Fruit fly (Drosophila melanogaster) whole organism, embryonic: ENCODE data around the gene Nadsyn.

Experiments used
- Atf3 ChIP-seq: fragments of 200-800 bp; sonication (Bioruptor generic); optimal IDR thresholded peaks from 3 replicates; lab custom pipeline; 2016; ENCODE audit warnings: missing biosample characterization, missing genetic modification characterization
- Awh ChIP-seq: fragments of 200-800 bp; sonication (Bioruptor generic); IDR thresholded peaks from 2 replicates; pipeline ENCODE4, ENCODE4 v1.3.6; 2022; ENCODE audit warnings: missing biosample characterization, missing genetic modification characterization
- C15 ChIP-seq: fragments of 200-800 bp; sonication (Bioruptor generic); IDR thresholded peaks from 3 replicates; pipeline ENCODE4 v1.3.6; 2022; ENCODE audit warnings: missing biosample characterization, missing genetic modification characterization
- CG10147 ChIP-seq: fragments of 200-800 bp; sonication (Bioruptor generic); optimal IDR thresholded peaks from 2 replicates; lab custom pipeline; 2019; ENCODE audit warnings: missing biosample characterization, mild to moderate bottlenecking, missing genetic modification characterization, moderate library complexity
- CG10274 ChIP-seq: fragments of 200-800 bp; sonication (Bioruptor generic); optimal IDR thresholded peaks from 3 replicates; lab custom pipeline; 2017; ENCODE audit warnings: missing biosample characterization, mild to moderate bottlenecking, missing genetic modification characterization
- CG10979 ChIP-seq: fragments of 200-800 bp; sonication (Bioruptor generic); optimal IDR thresholded peaks from 2 replicates; lab custom pipeline; 2018; ENCODE audit warnings: missing biosample characterization, mild to moderate bottlenecking, missing genetic modification characterization, moderate library complexity
- CG11247 ChIP-seq: fragments of 200-800 bp; sonication (Bioruptor generic); IDR thresholded peaks from 2 replicates; pipeline ENCODE4 v1.3.6; 2022; ENCODE audit warnings: missing biosample characterization, missing genetic modification characterization
- CG11398 ChIP-seq: fragments of 200-800 bp; sonication (Bioruptor generic); optimal IDR thresholded peaks from 2 replicates; lab custom pipeline; 2016; ENCODE audit warnings: missing biosample characterization, missing genetic modification characterization
- CG12155 ChIP-seq: fragments of 200-800 bp; sonication (Bioruptor generic); optimal IDR thresholded peaks from 3 replicates; lab custom pipeline; 2016; ENCODE audit warnings: missing biosample characterization, missing genetic modification characterization
- CG13624 ChIP-seq: fragments of 200-800 bp; sonication (Bioruptor generic); optimal IDR thresholded peaks from 2 replicates; lab custom pipeline; 2016; ENCODE audit warnings: missing biosample characterization, missing genetic modification characterization
- CG14441 ChIP-seq: fragments of 200-800 bp; sonication (Bioruptor generic); IDR thresholded peaks from 2 replicates; pipeline ENCODE4 v1.3.6; 2022; ENCODE audit warnings: missing biosample characterization, missing genetic modification characterization
- CG15601 ChIP-seq: fragments of 200-800 bp; sonication (Bioruptor generic); optimal IDR thresholded peaks from 3 replicates; lab custom pipeline; 2019; ENCODE audit warnings: missing biosample characterization, mild to moderate bottlenecking, missing genetic modification characterization, moderate library complexity
- CG15696 ChIP-seq: fragments of 200-800 bp; sonication (Bioruptor generic); optimal IDR thresholded peaks from 2 replicates; lab custom pipeline; 2019; ENCODE audit warnings: missing biosample characterization, mild to moderate bottlenecking, missing genetic modification characterization, moderate library complexity
- CG17829 ChIP-seq: fragments of 200-800 bp; optimal IDR thresholded peaks from 2 replicates; lab custom pipeline; 2019; ENCODE audit warnings: missing biosample characterization, mild to moderate bottlenecking, missing genetic modification characterization, moderate library complexity
- CG3847 ChIP-seq: fragments of 200-800 bp; sonication (Bioruptor generic); IDR thresholded peaks from 2 replicates; pipeline ENCODE4 v1.3.6; 2022; ENCODE audit warnings: missing biosample characterization, missing genetic modification characterization
- CG4328 ChIP-seq: fragments of 200-800 bp; sonication (Bioruptor generic); optimal IDR thresholded peaks from 3 replicates; lab custom pipeline; 2017; ENCODE audit warnings: missing biosample characterization, missing genetic modification reagents, missing genetic modification characterization
- CG5953 ChIP-seq: fragments of 200-800 bp; sonication (Bioruptor generic); IDR thresholded peaks from 2 replicates; pipeline ENCODE4 v1.3.6; 2022; ENCODE audit warnings: missing biosample characterization, missing genetic modification characterization
- CG6689 ChIP-seq: fragments of 200-800 bp; sonication (Bioruptor generic); IDR thresholded peaks from 2 replicates; pipeline ENCODE4 v1.3.6; 2022; ENCODE audit warnings: missing biosample characterization, missing genetic modification characterization
- CG6813 ChIP-seq: fragments of 200-800 bp; sonication (Bioruptor generic); optimal IDR thresholded peaks from 2 replicates; lab custom pipeline; 2017; ENCODE audit warnings: missing biosample characterization, missing genetic modification characterization, mild to moderate bottlenecking, moderate library complexity, missing genetic modification reagents
- CG7745 ChIP-seq: fragments of 200-800 bp; sonication (Bioruptor generic); optimal IDR thresholded peaks from 2 replicates; lab custom pipeline; 2018; ENCODE audit warnings: missing biosample characterization, mild to moderate bottlenecking, missing genetic modification characterization, moderate library complexity
- CG8478 ChIP-seq: fragments of >200 bp; optimal IDR thresholded peaks from 2 replicates; lab custom pipeline; 2018
- D19A ChIP-seq: fragments of 200-800 bp; optimal IDR thresholded peaks from 3 replicates; lab custom pipeline; 2019; ENCODE audit warnings: missing biosample characterization, mild to moderate bottlenecking, missing genetic modification characterization, moderate library complexity
- E2f1 ChIP-seq: fragments of 200-800 bp; sonication (Bioruptor generic); IDR thresholded peaks from 2 replicates; pipeline ENCODE4 v1.3.6; 2022; ENCODE audit warnings: missing biosample characterization, missing genetic modification characterization
- Elba2 ChIP-seq: fragments of 200-800 bp; sonication (Bioruptor generic); optimal IDR thresholded peaks from 3 replicates; lab custom pipeline; 2016; ENCODE audit warnings: missing biosample characterization, missing genetic modification characterization
- Fer2 ChIP-seq: fragments of 200-800 bp; sonication (Bioruptor generic); optimal IDR thresholded peaks from 2 replicates; lab custom pipeline; 2018; ENCODE audit warnings: missing biosample characterization, mild to moderate bottlenecking, missing genetic modification characterization, moderate library complexity
- HLHmδ ChIP-seq: fragments of 200-800 bp; sonication (Bioruptor generic); optimal IDR thresholded peaks from 2 replicates; lab custom pipeline; 2018; ENCODE audit warnings: missing biosample characterization, mild to moderate bottlenecking, missing genetic modification characterization, moderate library complexity
- Hmx ChIP-seq: fragments of 200-800 bp; sonication (Bioruptor generic); optimal IDR thresholded peaks from 2 replicates; lab custom pipeline; 2016; ENCODE audit warnings: missing biosample characterization, missing genetic modification characterization
- MBD-R2 ChIP-seq: fragments of 200-800 bp; sonication (Bioruptor generic); IDR thresholded peaks from 2 replicates; pipeline ENCODE4 v1.3.6; 2022; ENCODE audit warnings: missing biosample characterization, missing genetic modification characterization
- Meics ChIP-seq: fragments of 200-800 bp; sonication (Bioruptor generic); optimal IDR thresholded peaks from 2 replicates; lab custom pipeline; 2017; ENCODE audit warnings: missing biosample characterization, mild to moderate bottlenecking, missing genetic modification characterization
- Myb ChIP-seq: fragments of 200-800 bp; sonication (Bioruptor generic); optimal IDR thresholded peaks from 2 replicates; lab custom pipeline; 2016; ENCODE audit warnings: missing biosample characterization, missing genetic modification characterization
- Nf-YA ChIP-seq: fragments of 200-800 bp; sonication (Bioruptor generic); IDR thresholded peaks from 2 replicates; pipeline ENCODE4 v1.3.6; 2022; ENCODE audit warnings: missing biosample characterization, missing genetic modification characterization
- Oaz ChIP-seq: fragments of 200-800 bp; sonication (Bioruptor generic); IDR thresholded peaks from 2 replicates; pipeline ENCODE4 v1.3.6; 2022; ENCODE audit warnings: missing biosample characterization, missing genetic modification characterization
- Tbp ChIP-seq: fragments of >200 bp; optimal IDR thresholded peaks from 2 replicates; lab custom pipeline; 2018; ENCODE audit warnings: missing biosample characterization, missing genetic modification characterization
- Usf ChIP-seq: fragments of 200-800 bp; sonication (Bioruptor generic); optimal IDR thresholded peaks from 2 replicates; lab custom pipeline; 2017; ENCODE audit warnings: missing genotype, missing biosample characterization, missing genetic modification characterization
- YL-1 ChIP-seq: fragments of 200-800 bp; sonication (Bioruptor generic); optimal IDR thresholded peaks from 3 replicates; lab custom pipeline; 2017; ENCODE audit warnings: missing biosample characterization, mild to moderate bottlenecking, missing genetic modification characterization
- ab ChIP-seq: fragments of 200-800 bp; sonication (Bioruptor generic); optimal IDR thresholded peaks from 2 replicates; lab custom pipeline; 2016; ENCODE audit warnings: missing biosample characterization, missing genetic modification characterization
- bigmax ChIP-seq: fragments of 200-800 bp; sonication (Bioruptor generic); optimal IDR thresholded peaks from 2 replicates; lab custom pipeline; 2018; ENCODE audit warnings: missing biosample characterization, mild to moderate bottlenecking, missing genetic modification characterization
- crc ChIP-seq: fragments of 200-800 bp; sonication (Bioruptor generic); optimal IDR thresholded peaks from 2 replicates; lab custom pipeline; 2016; ENCODE audit warnings: missing biosample characterization, missing genetic modification characterization
- crol ChIP-seq: fragments of 200-800 bp; sonication (Bioruptor generic); IDR thresholded peaks from 2 replicates; pipeline ENCODE4 v1.3.6; 2022; ENCODE audit warnings: missing biosample characterization, missing genetic modification characterization
- exex ChIP-seq: fragments of 200-800 bp; sonication (Bioruptor generic); optimal IDR thresholded peaks from 4 replicates; lab custom pipeline; 2018; ENCODE audit warnings: missing biosample characterization, mild to moderate bottlenecking, missing genetic modification characterization, moderate library complexity
- gem ChIP-seq: fragments of 200-800 bp; sonication (Bioruptor generic); optimal IDR thresholded peaks from 2 replicates; lab custom pipeline; 2019; ENCODE audit warnings: missing biosample characterization, mild to moderate bottlenecking, missing genetic modification characterization, moderate library complexity
- gt ChIP-seq: fragments of 200-800 bp; sonication (Bioruptor generic); IDR thresholded peaks from 2 replicates; pipeline ENCODE4 v1.3.6; 2022; ENCODE audit warnings: missing biosample characterization, missing genetic modification characterization
- maf-S ChIP-seq: fragments of 200-800 bp; sonication (Bioruptor generic); optimal IDR thresholded peaks from 2 replicates; lab custom pipeline; 2016; ENCODE audit warnings: missing biosample characterization, missing genetic modification characterization
- nom ChIP-seq: fragments of 200-800 bp; sonication (Bioruptor generic); optimal IDR thresholded peaks from 2 replicates; lab custom pipeline; 2017; ENCODE audit warnings: missing biosample characterization, missing genetic modification characterization, mild to moderate bottlenecking, moderate library complexity, missing genetic modification reagents
- sens ChIP-seq: fragments of 200-800 bp; sonication (Bioruptor generic); peaks from one replicate; lab custom pipeline; 2016; ENCODE audit warnings: missing biosample characterization, missing genetic modification characterization
- sisA ChIP-seq: fragments of 200-800 bp; sonication (Bioruptor generic); IDR thresholded peaks from 2 replicates; pipeline ENCODE4 v1.3.6; 2022; ENCODE audit warnings: missing biosample characterization, missing genetic modification characterization
- tin ChIP-seq: fragments of 200-800 bp; sonication (Bioruptor generic); optimal IDR thresholded peaks from 3 replicates; lab custom pipeline; 2016; ENCODE audit warnings: missing biosample characterization, missing genetic modification characterization
- trem ChIP-seq: fragments of 200-800 bp; optimal IDR thresholded peaks from 3 replicates; lab custom pipeline; 2019; ENCODE audit warnings: missing biosample characterization, mild to moderate bottlenecking, missing genetic modification characterization, moderate library complexity
- twi ChIP-seq: fragments of 200-800 bp; optimal IDR thresholded peaks from 2 replicates; lab custom pipeline; 2019; ENCODE audit warnings: missing biosample characterization, mild to moderate bottlenecking, missing genetic modification characterization, moderate library complexity
- usp ChIP-seq: fragments of >200 bp; optimal IDR thresholded peaks from 2 replicates; lab custom pipeline; 2017; ENCODE audit warnings: missing biosample characterization, missing genetic modification characterization
- yki ChIP-seq: fragments of >200 bp; optimal IDR thresholded peaks from 3 replicates; lab custom pipeline; 2018

Gene Nadsyn

DNA sequence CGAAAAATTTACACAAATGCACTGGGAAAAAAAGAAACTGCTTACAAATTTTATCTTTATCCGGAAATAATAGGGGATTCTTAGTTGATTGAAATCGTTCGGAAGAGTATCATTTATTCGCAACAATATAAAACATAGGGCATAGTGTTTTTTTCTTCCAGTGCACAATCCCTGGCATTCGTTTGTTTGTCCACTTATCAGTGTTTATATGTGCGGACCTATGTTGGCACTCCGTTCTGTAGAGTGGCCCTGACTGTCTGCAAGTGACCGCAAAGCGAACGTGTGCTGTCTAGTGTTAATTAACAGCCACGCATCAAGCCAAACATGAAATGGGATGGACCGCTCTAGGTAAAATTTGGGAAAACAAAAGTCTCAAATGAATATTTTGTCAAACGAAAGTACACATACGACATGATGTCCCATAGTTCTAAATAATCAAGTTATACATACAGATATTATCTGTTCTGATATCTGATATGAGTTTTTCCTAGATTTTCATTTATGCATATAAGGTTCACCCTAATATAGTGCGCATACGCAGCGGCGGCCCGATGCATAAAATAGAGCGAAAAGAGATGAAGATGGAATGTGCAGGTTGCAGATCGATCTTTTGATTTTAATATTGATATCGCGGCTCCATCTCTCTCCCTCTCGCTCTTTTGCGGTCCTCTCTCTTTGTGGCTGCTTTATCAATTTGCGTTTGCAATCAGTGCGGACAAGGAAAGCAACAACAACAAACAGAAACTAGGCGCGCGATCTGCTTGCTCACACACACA, 76.8 kb downstream of the Nadsyn start (continued):
- TF ChIP-seq tin (peak; percentile 91), nom (GFP tag; lab: Kevin White, UChicago) (peak; percentile 76), MBD-R2 (GFP tag; lab: Robert Waterston, UW) (peak; percentile 83), CG12155 (GFP tag; lab: Kevin White, UChicago) (peak; percentile 91), CG14441 (GFP tag; lab: Robert Waterston, UW) (peak; percentile 93), exex (peak; percentile 53), CG8478 (lab: Kevin White, UChicago) (no peak), sisA (GFP tag; lab: Robert Waterston, UW) (peak; percentile 92), CG15696 (tag; lab: Kevin White, UChicago) (peak; percentile 71), YL-1 (GFP tag; lab: Kevin White, UChicago) (peak; percentile 79), gt (peak; percentile 48; the same call in 1 of the 2 replicates), CG13624 (GFP tag; lab: Kevin White, UChicago) (peak; percentile 97), CG7745 (tag; lab: Kevin White, UChicago) (no peak), sens (peak; percentile 99), CG10274 (GFP tag; lab: Kevin White, UChicago) (peak; percentile 83), Oaz (GFP tag; lab: Robert Waterston, UW) (peak; percentile 88), CG15601 (peak; percentile 87), CG6689 (peak; percentile 90), CG4328 (GFP tag; lab: Kevin White, UChicago) (peak; percentile 78), C15 (peak; percentile 91; the same call in 2 of the 3 replicates), trem (tag; lab: Kevin White, UChicago) (peak; percentile 69), twi (tag; lab: Kevin White, UChicago) (peak; percentile 73), Myb (GFP tag; lab: Kevin White, UChicago) (peak; percentile 88), CG17829 (tag; lab: Kevin White, UChicago) (peak; percentile 84), yki (lab: Kevin White, UChicago) (no peak), Nf-YA (GFP tag; lab: Robert Waterston, UW) (peak; percentile 79), HLHmδ (GFP tag; lab: Kevin White, UChicago) (no peak), bigmax (GFP tag; lab: Kevin White, UChicago) (no peak), D19A (tag; lab: Kevin White, UChicago) (peak; percentile 88), Hmx (GFP tag; lab: Kevin White, UChicago) (peak; percentile 87), Tbp (GFP tag; lab: Kevin White, UChicago) (no peak), crol (no peak), Fer2 (peak; percentile 88), gem (tag; lab: Kevin White, UChicago) (peak; percentile 95), Atf3 (peak; percentile 89), E2f1 (GFP tag; lab: Robert Waterston, UW) (peak; percentile 93), Elba2 (peak; percentile 33), CG3847 (GFP tag; lab: Robert Waterston, UW) (peak; percentile 94), CG10147 (GFP tag; lab: Kevin White, UChicago) (peak; percentile 83), maf-S (peak; percentile 95), CG11398 (peak; percentile 94), CG5953 (GFP tag; lab: Robert Waterston, UW) (peak; percentile 84), Usf (GFP tag; lab: Kevin White, UChicago) (peak; percentile 75), Awh (GFP tag; lab: Robert Waterston, UW) (peak; percentile 91), CG10979 (tag; lab: Kevin White, UChicago) (peak; percentile 89), ab (peak; percentile 93), CG6813 (GFP tag; lab: Kevin White, UChicago) (peak; percentile 86), CG11247 (GFP tag; lab: Robert Waterston, UW) (peak; percentile 89), crc (GFP tag; lab: Kevin White, UChicago) (peak; percentile 94), Meics (GFP tag; lab: Kevin White, UChicago) (peak; percentile 94), usp (GFP tag; lab: Kevin White, UChicago) (no peak)
